Fruit fly (Drosophila melanogaster) whole organism, larva: Measurements from ENCODE around the gene Qsox4.

Source experiments
- noc ChIP-seq: fragments of 200-800 bp; sonication (Bioruptor generic); optimal IDR thresholded peaks from 3 replicates; lab custom pipeline; 2019; ENCODE audit warnings: missing biosample characterization, mild to moderate bottlenecking, missing genetic modification characterization, moderate library complexity

The Qsox4 gene

dm6 chr3R:23732990-23733512 lies 30.5 kb downstream of the Qsox4 start, which contains the start of the genes Hmgcr and Rpn9:
Gene Hmgcr (plus strand): TSS chr3R:23733324.
Gene Rpn9 (minus strand): TSS chr3R:23733462.
- TF ChIP-seq noc (tag; lab: Kevin White, UChicago): no peak

dm6 chr3R:23733771-23734170 lies 31.2 kb downstream of the Qsox4 start:
- TF ChIP-seq noc (tag; lab: Kevin White, UChicago): no peak

- no peak for TF ChIP-seq noc (tag; lab: Kevin White, UChicago)
Observed at dm6 chr3R:23734573-23735404, 32.2 kb downstream of the Qsox4 start.

dm6 chr3R:23735648-23736047 lies 33.1 kb downstream of the Qsox4 start:
- TF ChIP-seq noc (tag; lab: Kevin White, UChicago): no peak

dm6 chr3R:23736365-23736764 lies 33.8 kb downstream of the Qsox4 start:
- no peak for TF ChIP-seq noc (tag; lab: Kevin White, UChicago)

dm6 chr3R:23737676-23738574 lies 35.4 kb downstream of the Qsox4 start:
- no peak for TF ChIP-seq noc (tag; lab: Kevin White, UChicago)

- no peak for TF ChIP-seq noc (tag; lab: Kevin White, UChicago)
Observed at dm6 chr3R:23740968-23741367, 38.4 kb downstream of the Qsox4 start.

- TF ChIP-seq noc (tag; lab: Kevin White, UChicago): no peak
Observed at dm6 chr3R:23747446-23747845, 44.9 kb downstream of the Qsox4 start.

- peak; percentile 64 for TF ChIP-seq noc (tag; lab: Kevin White, UChicago)
Observed at dm6 chr3R:23752728-23753127, 50.2 kb downstream of the Qsox4 start, which contains the start of the genes RanBP3 and Rpt5. Gene RanBP3 (minus strand): TSS chr3R:23752834. Gene Rpt5 (plus strand): TSS chr3R:23752876.
